Fruit fly (Drosophila melanogaster): ENCODE data around the gene He.

The He gene

DNA sequence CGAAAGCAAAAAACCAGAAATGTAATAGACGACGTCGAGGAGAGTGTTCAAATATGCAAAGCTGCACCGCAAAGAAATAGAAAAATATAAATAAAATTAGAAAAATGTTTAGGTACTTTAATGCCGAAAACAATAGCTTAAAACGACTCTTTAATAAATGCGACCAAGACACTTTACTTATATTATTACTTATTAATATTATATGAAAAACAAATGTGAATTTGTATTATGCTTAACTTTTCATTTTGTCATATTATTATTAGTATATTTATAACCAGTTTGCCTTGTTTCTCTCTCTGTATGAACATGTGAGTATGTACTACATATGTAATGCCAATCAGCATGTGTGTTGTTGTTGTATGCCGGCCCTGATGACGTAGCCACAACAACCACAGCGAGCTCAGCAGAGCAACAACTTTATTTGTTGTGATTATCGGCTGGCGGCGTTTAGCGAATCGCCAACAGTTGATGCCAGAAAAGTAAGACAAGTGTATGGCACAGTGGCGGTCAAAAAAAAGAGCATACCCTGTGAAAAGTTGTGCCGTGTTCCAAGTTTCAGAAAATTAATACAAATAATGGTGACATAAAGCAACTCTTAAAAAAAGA is 49.5 kb upstream of the He start (continued):
- TF ChIP-seq grn (GFP tag; optimal IDR thresholded peaks at IDR 0.05) = peak; percentile 33
- TF ChIP-seq Spps (tag; optimal IDR thresholded peaks at IDR 0.05) = peak; percentile 91
- no peak for TF ChIP-seq br (optimal IDR thresholded peaks at IDR 0.05)
- TF ChIP-seq Atf6 (GFP tag; IDR thresholded peaks at IDR 0.05) = peak; percentile 93
- TF ChIP-seq psq (GFP tag; optimal IDR thresholded peaks at IDR 0.05) = peak; percentile 86
- TF ChIP-seq CHES-1-like (GFP tag; optimal IDR thresholded peaks at IDR 0.05) = peak; percentile 31
- peak; percentile 68 for TF ChIP-seq cato (GFP tag; optimal IDR thresholded peaks at IDR 0.05; ENCODE audit: borderline replicate concordance)
- TF ChIP-seq CG8944 (GFP tag; optimal IDR thresholded peaks at IDR 0.05) = peak; percentile 52
- peak; percentile 87 for TF ChIP-seq CG2889 (GFP tag; IDR thresholded peaks at IDR 0.05)
- no peak for TF ChIP-seq pzg (GFP tag; optimal IDR thresholded peaks at IDR 0.05)
- peak; percentile 58 for TF ChIP-seq CG10274 (GFP tag; optimal IDR thresholded peaks at IDR 0.05)
- peak; percentile 98 for TF ChIP-seq PHDP (tag; optimal IDR thresholded peaks at IDR 0.05)
- TF ChIP-seq p53 (GFP tag; optimal IDR thresholded peaks at IDR 0.05) = peak; percentile 23
- TF ChIP-seq salm (tag; optimal IDR thresholded peaks at IDR 0.05) = peak; percentile 95
- TF ChIP-seq tna (GFP tag; IDR thresholded peaks at IDR 0.05; ENCODE audit: partially characterized antibody) = no peak
- peak; percentile 89 for TF ChIP-seq so (GFP tag; IDR thresholded peaks at IDR 0.05)
- peak; percentile 97 for TF ChIP-seq CG17829 (tag; optimal IDR thresholded peaks at IDR 0.05)
- TF ChIP-seq Antp (GFP tag; optimal IDR thresholded peaks at IDR 0.05) = peak; percentile 62
- peak; percentile 99 for TF ChIP-seq gem (tag; optimal IDR thresholded peaks at IDR 0.05)
- peak; percentile 76 for TF ChIP-seq CG11085 (GFP tag; IDR thresholded peaks at IDR 0.05)
- TF ChIP-seq CG10565 (GFP tag; optimal IDR thresholded peaks at IDR 0.05) = no peak
- TF ChIP-seq h (optimal IDR thresholded peaks at IDR 0.05) = no peak
- TF ChIP-seq MTF-1 (GFP tag; optimal IDR thresholded peaks at IDR 0.05; ENCODE audit: borderline replicate concordance) = peak; percentile 72
- TF ChIP-seq mirr (GFP tag; optimal IDR thresholded peaks at IDR 0.05) = peak; percentile 99
- peak; percentile 84 for TF ChIP-seq CG15011 (GFP tag; optimal IDR thresholded peaks at IDR 0.05)
- 0 out of 2 replicates have a peak, but pooled peaks have one; percentile 65 for TF ChIP-seq bowl (GFP tag; IDR thresholded peaks at IDR 0.05)
- TF ChIP-seq CG9932 (GFP tag; IDR thresholded peaks at IDR 0.05) = peak; percentile 85
- peak; percentile 76 for TF ChIP-seq ase (GFP tag; IDR thresholded peaks at IDR 0.05)
- TF ChIP-seq CG5953 (GFP tag; IDR thresholded peaks at IDR 0.05) = peak; percentile 42; the same call in 1 of the 2 replicates
- TF ChIP-seq zfh2 (GFP tag; optimal IDR thresholded peaks at IDR 0.05) = peak; percentile 61
- peak; percentile 62 for TF ChIP-seq mam (GFP tag; optimal IDR thresholded peaks at IDR 0.05)
- peak; percentile 87 for TF ChIP-seq Nf-YA (GFP tag; IDR thresholded peaks at IDR 0.05)
- peak; percentile 95 for TF ChIP-seq trem (tag; optimal IDR thresholded peaks at IDR 0.05)
- peak; percentile 79 for TF ChIP-seq Jarid2 (GFP tag; optimal IDR thresholded peaks at IDR 0.05)
- TF ChIP-seq BEAF-32 (GFP tag; optimal IDR thresholded peaks at IDR 0.05) = no peak
- TF ChIP-seq chm (GFP tag; IDR thresholded peaks at IDR 0.05) = peak; percentile 76
- TF ChIP-seq en (GFP tag; optimal IDR thresholded peaks at IDR 0.05) = peak; percentile 12
- peak; percentile 92 for TF ChIP-seq slbo (GFP tag; IDR thresholded peaks at IDR 0.05)
- peak; percentile 54; the same call in 2 of the 3 replicates for TF ChIP-seq otp (GFP tag; IDR thresholded peaks at IDR 0.05)
- peak; percentile 67 for TF ChIP-seq CG13123 (GFP tag; optimal IDR thresholded peaks at IDR 0.05)
- peak; percentile 96 for TF ChIP-seq CG6689 (GFP tag; IDR thresholded peaks at IDR 0.05)
- TF ChIP-seq org-1 (GFP tag; optimal IDR thresholded peaks at IDR 0.05) = peak; percentile 90
- peak; percentile 91 for TF ChIP-seq rib (GFP tag; IDR thresholded peaks at IDR 0.05)
- TF ChIP-seq Rx (GFP tag; IDR thresholded peaks at IDR 0.05) = peak; percentile 59; the same call in 1 of the 2 replicates
- peak; percentile 95 for TF ChIP-seq CG10209 (GFP tag; optimal IDR thresholded peaks at IDR 0.05)
- TF ChIP-seq ab (GFP tag; optimal IDR thresholded peaks at IDR 0.05) = no peak
- no peak for TF ChIP-seq CG16813 (GFP tag; IDR thresholded peaks at IDR 0.05; ENCODE audit: partially characterized antibody)
- TF ChIP-seq Hr51 (GFP tag; optimal IDR thresholded peaks at IDR 0.05) = peak; percentile 19 to 98
- TF ChIP-seq CG2116 (GFP tag; optimal IDR thresholded peaks at IDR 0.05) = peak; percentile 70
- TF ChIP-seq lab (GFP tag; optimal IDR thresholded peaks at IDR 0.05) = peak; percentile 95
- TF ChIP-seq CG34376 (GFP tag; optimal IDR thresholded peaks at IDR 0.05) = peak; percentile 3

Data from whole organism, embryonic.